Fruit fly (Drosophila melanogaster) whole organism, pupa: ENCODE measurements around the gene tnc.

Source experiments
- CG13204 ChIP-seq: fragments of 200-800 bp; sonication (Bioruptor generic); optimal IDR thresholded peaks from 2 replicates; lab custom pipeline; 2018; ENCODE audit warnings: missing biosample characterization, mild to moderate bottlenecking, missing genetic modification characterization, moderate library complexity
- CG34367 ChIP-seq: fragments of 200-800 bp; sonication (Bioruptor generic); optimal IDR thresholded peaks from 2 replicates; lab custom pipeline; 2018; ENCODE audit warnings: missing biosample characterization, mild to moderate bottlenecking, missing genetic modification characterization
- CG8159 ChIP-seq: fragments of 200-800 bp; sonication (Bioruptor generic); optimal IDR thresholded peaks from 3 replicates; lab custom pipeline; 2018; ENCODE audit warnings: missing biosample characterization, mild to moderate bottlenecking, missing genetic modification characterization, moderate library complexity
- CG8301 ChIP-seq: fragments of 200-800 bp; sonication (Bioruptor generic); optimal IDR thresholded peaks from 2 replicates; lab custom pipeline; 2018; ENCODE audit warnings: missing biosample characterization, mild to moderate bottlenecking, missing genetic modification characterization
- CG9948 ChIP-seq: fragments of 200-800 bp; sonication (Bioruptor generic); optimal IDR thresholded peaks from 2 replicates; lab custom pipeline; 2018; ENCODE audit warnings: missing biosample characterization, mild to moderate bottlenecking, missing genetic modification characterization, moderate library complexity
- Pif1B ChIP-seq: fragments of 200-800 bp; sonication (Bioruptor generic); optimal IDR thresholded peaks from 3 replicates; lab custom pipeline; 2016; ENCODE audit warnings: missing biosample characterization, missing genetic modification characterization
- Snoo ChIP-seq: fragments of 200-800 bp; sonication (Bioruptor generic); optimal IDR thresholded peaks from 3 replicates; lab custom pipeline; 2017; ENCODE audit warnings: missing biosample characterization, mild to moderate bottlenecking, missing genetic modification characterization, inconsistent platforms
- fd96Ca ChIP-seq: fragments of 200-800 bp; sonication (Bioruptor generic); IDR thresholded peaks from 3 replicates; pipeline ENCODE4 v1.3.6; 2022; ENCODE audit warnings: missing biosample characterization, missing genetic modification characterization
- gl ChIP-seq: fragments of 200-800 bp; sonication (Bioruptor generic); optimal IDR thresholded peaks from 2 replicates; lab custom pipeline; 2018; ENCODE audit warnings: missing biosample characterization, mild to moderate bottlenecking, missing genetic modification characterization
- rn ChIP-seq: fragments of 200-800 bp; sonication (Bioruptor generic); IDR thresholded peaks from 2 replicates; pipeline ENCODE4 v1.3.6; 2022; ENCODE audit warnings: missing biosample characterization, missing genetic modification characterization

DNA sequence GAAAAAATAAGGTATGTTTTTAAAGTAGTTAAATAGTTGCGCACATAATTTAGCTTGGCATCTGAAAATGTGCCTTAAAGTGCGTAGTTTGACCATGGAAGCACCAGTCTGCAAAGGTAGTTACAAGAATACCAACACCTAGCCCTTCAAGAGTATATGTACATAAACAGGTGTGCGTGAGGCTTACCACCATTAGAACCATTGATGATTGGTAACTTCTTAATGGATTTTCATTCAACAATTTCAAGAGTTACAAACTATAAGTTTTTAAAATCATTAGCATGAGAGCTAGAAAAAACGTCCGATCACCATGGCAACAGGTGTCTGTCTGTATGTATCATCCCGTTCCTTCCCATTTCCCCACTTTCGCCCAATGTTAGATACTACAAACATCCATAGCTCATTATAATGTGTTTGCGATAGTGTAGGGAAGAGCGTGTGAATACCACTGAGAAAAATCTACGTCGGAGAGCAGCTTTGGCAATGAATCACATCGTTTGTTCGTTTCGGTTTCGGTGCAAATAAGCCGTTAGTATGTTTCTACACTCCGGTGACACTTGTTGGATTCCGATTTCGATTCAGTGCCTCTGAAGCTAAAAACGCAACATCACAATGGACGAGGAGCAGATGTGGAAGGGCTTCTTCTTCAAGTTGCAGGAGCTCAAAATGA, 72.4 kb downstream of the tnc start:
- TF ChIP-seq CG8301 (no peak), CG8159 (no peak), gl (tag; lab: Kevin White, UChicago) (no peak), CG34367 (tag; lab: Kevin White, UChicago) (no peak), rn (GFP tag; lab: Robert Waterston, UW) (no peak), CG9948 (tag; lab: Kevin White, UChicago) (no peak), Pif1B (GFP tag; lab: Kevin White, UChicago) (no peak), fd96Ca (GFP tag; lab: Robert Waterston, UW) (no peak), CG13204 (no peak), Snoo (tag; lab: Kevin White, UChicago) (no peak)
